Fruit fly (Drosophila melanogaster) whole organism, embryonic: Measurements from ENCODE around the gene CG14561.

Experiments
- Atf3 ChIP-seq: fragments of 200-800 bp; sonication (Bioruptor generic); optimal IDR thresholded peaks from 3 replicates; lab custom pipeline; 2016; ENCODE audit warnings: missing biosample characterization, missing genetic modification characterization
- Blimp-1 ChIP-seq: fragments of 200-800 bp; sonication (Bioruptor generic); optimal IDR thresholded peaks from 3 replicates; lab custom pipeline; 2018; ENCODE audit warnings: missing biosample characterization, missing genetic modification characterization, mild to moderate bottlenecking, moderate library complexity, missing genetic modification reagents
- CG10979 ChIP-seq: fragments of 200-800 bp; sonication (Bioruptor generic); optimal IDR thresholded peaks from 2 replicates; lab custom pipeline; 2018; ENCODE audit warnings: missing biosample characterization, mild to moderate bottlenecking, missing genetic modification characterization, moderate library complexity
- CG11723 ChIP-seq: fragments of 200-800 bp; sonication (Bioruptor generic); optimal IDR thresholded peaks from 2 replicates; lab custom pipeline; 2017; ENCODE audit warnings: missing biosample characterization, mild to moderate bottlenecking, missing genetic modification characterization
- CG13775 ChIP-seq: fragments of 200-800 bp; sonication (Bioruptor generic); optimal IDR thresholded peaks from 3 replicates; lab custom pipeline; 2017; ENCODE audit warnings: missing biosample characterization, mild to moderate bottlenecking, missing genetic modification characterization
- CG16863 ChIP-seq: fragments of 200-800 bp; sonication (Bioruptor generic); optimal IDR thresholded peaks from 3 replicates; lab custom pipeline; 2016; ENCODE audit warnings: missing biosample characterization, missing genetic modification characterization
- CG17568 ChIP-seq: fragments of 200-800 bp; sonication (Bioruptor generic); optimal IDR thresholded peaks from 2 replicates; lab custom pipeline; 2018; ENCODE audit warnings: missing biosample characterization, mild to moderate bottlenecking, missing genetic modification characterization, moderate library complexity
- CG18262 ChIP-seq: fragments of 200-800 bp; optimal IDR thresholded peaks from 3 replicates; lab custom pipeline; 2019; ENCODE audit warnings: missing biosample characterization, mild to moderate bottlenecking, missing genetic modification characterization, moderate library complexity
- CG2889 ChIP-seq: fragments of 200-800 bp; sonication (Bioruptor generic); IDR thresholded peaks from 3 replicates; pipeline ENCODE4 v1.3.6; 2022; ENCODE audit warnings: missing biosample characterization, missing genetic modification characterization
- CG3281 ChIP-seq: fragments of 200-800 bp; sonication (Bioruptor generic); optimal IDR thresholded peaks from 3 replicates; lab custom pipeline; 2017; ENCODE audit warnings: missing biosample characterization, mild to moderate bottlenecking, missing genetic modification characterization
- CG5180 ChIP-seq: fragments of 200-800 bp; sonication (Bioruptor generic); optimal IDR thresholded peaks from 3 replicates; lab custom pipeline; 2017; ENCODE audit warnings: missing biosample characterization, missing genetic modification characterization, mild to moderate bottlenecking, moderate library complexity, missing genetic modification reagents
- CG5245 ChIP-seq: fragments of 200-800 bp; sonication (Bioruptor generic); optimal IDR thresholded peaks from 3 replicates; lab custom pipeline; 2016; ENCODE audit warnings: missing biosample characterization, missing genetic modification characterization
- CG7357 ChIP-seq: fragments of 200-800 bp; sonication (Bioruptor generic); IDR thresholded peaks from 3 replicates; pipeline ENCODE4 v1.3.6; 2022; ENCODE audit warnings: missing biosample characterization, missing genetic modification characterization
- CG8089 ChIP-seq: fragments of 200-800 bp; sonication (Bioruptor generic); optimal IDR thresholded peaks from 3 replicates; lab custom pipeline; 2016; ENCODE audit warnings: missing biosample characterization, missing genetic modification characterization
- CG8281 ChIP-seq: fragments of 200-800 bp; sonication (Bioruptor generic); optimal IDR thresholded peaks from 2 replicates; lab custom pipeline; 2018; ENCODE audit warnings: missing biosample characterization, mild to moderate bottlenecking, missing genetic modification characterization, moderate library complexity
- CHES-1-like ChIP-seq: fragments of 200-800 bp; sonication (Bioruptor generic); optimal IDR thresholded peaks from 2 replicates; lab custom pipeline; 2016; ENCODE audit warnings: missing biosample characterization, missing genetic modification characterization
- Chrac-16 ChIP-seq: fragments of 200-800 bp; sonication (Bioruptor generic); optimal IDR thresholded peaks from 3 replicates; lab custom pipeline; 2016; ENCODE audit warnings: missing biosample characterization, missing genetic modification characterization
- CkIIα-i1 ChIP-seq: fragments of 200-800 bp; sonication (Bioruptor generic); IDR thresholded peaks from 2 replicates; pipeline ENCODE4 v1.3.6; 2022; ENCODE audit warnings: missing biosample characterization, missing genetic modification characterization
- D ChIP-seq, 2 experiments: fragments of 200-800 bp in 1 of 2; fragments of >200 bp in 1 of 2; sonication (Bioruptor generic) in 1 of 2; optimal IDR thresholded peaks; 2 replicates in 1 of 2; 3 replicates in 1 of 2; lab custom pipeline; 2017; ENCODE audit warnings: mild to moderate bottlenecking in 1 of 2, missing biosample characterization in 1 of 2, missing genetic modification characterization in 1 of 2, missing genetic modification reagents in 1 of 2
- Fer2 ChIP-seq: fragments of 200-800 bp; sonication (Bioruptor generic); optimal IDR thresholded peaks from 2 replicates; lab custom pipeline; 2018; ENCODE audit warnings: missing biosample characterization, mild to moderate bottlenecking, missing genetic modification characterization, moderate library complexity
- Gug ChIP-seq: fragments of 200-800 bp; sonication (Bioruptor generic); IDR thresholded peaks from 4 replicates; pipeline ENCODE4 v1.3.6; 2022; ENCODE audit warnings: missing biosample characterization, missing genetic modification characterization
- Mes4 ChIP-seq: fragments of 200-800 bp; sonication (Bioruptor generic); optimal IDR thresholded peaks from 2 replicates; lab custom pipeline; 2016; ENCODE audit warnings: missing biosample characterization, missing genetic modification characterization
- Opbp ChIP-seq: fragments of 200-800 bp; sonication (Bioruptor generic); IDR thresholded peaks from 3 replicates; pipeline ENCODE4 v1.3.6; 2022; ENCODE audit warnings: missing biosample characterization, missing genetic modification characterization; ENCODE audit not compliant: partially characterized antibody
- Sox102F ChIP-seq: fragments of 200-800 bp; sonication (Bioruptor generic); optimal IDR thresholded peaks from 2 replicates; lab custom pipeline; 2018; ENCODE audit warnings: missing biosample characterization, mild to moderate bottlenecking, missing genetic modification characterization, moderate library complexity
- Trl ChIP-seq, 3 experiments: fragments of >200 bp in 2 of 3; fragments of 200-800 bp in 1 of 3; sonication (Bioruptor generic) in 1 of 3; optimal IDR thresholded peaks; 2 replicates in 1 of 3; 3 replicates in 2 of 3; lab custom pipeline; 2016 to 2017; ENCODE audit warnings: missing biosample characterization in 1 of 3, missing genetic modification characterization in 1 of 3
- ash1 ChIP-seq: fragments of 200-800 bp; sonication (Bioruptor generic); optimal IDR thresholded peaks from 2 replicates; lab custom pipeline; 2018; ENCODE audit warnings: missing biosample characterization, mild to moderate bottlenecking, missing genetic modification characterization
- bab2 ChIP-seq: fragments of 200-800 bp; sonication (Bioruptor generic); optimal IDR thresholded peaks from 2 replicates; lab custom pipeline; 2016; ENCODE audit warnings: missing biosample characterization, missing genetic modification characterization
- cato ChIP-seq: fragments of 200-800 bp; sonication (Bioruptor generic); optimal IDR thresholded peaks from 2 replicates; lab custom pipeline; 2016; ENCODE audit warnings: missing biosample characterization, missing genetic modification characterization, borderline replicate concordance
- crp ChIP-seq, 2 experiments: fragments of 200-800 bp; sonication (Bioruptor generic); optimal IDR thresholded peaks; 2 replicates in 1 of 2; 3 replicates in 1 of 2; lab custom pipeline; 2017; ENCODE audit warnings: missing biosample characterization in 2 of 2, missing genetic modification characterization in 2 of 2, mild to moderate bottlenecking in 1 of 2, moderate library complexity in 1 of 2
- ems ChIP-seq: fragments of 200-800 bp; sonication (Bioruptor generic); optimal IDR thresholded peaks from 3 replicates; lab custom pipeline; 2016; ENCODE audit warnings: missing biosample characterization, missing genetic modification characterization
- esg ChIP-seq: fragments of 200-800 bp; sonication (Bioruptor generic); conservative IDR thresholded peaks from 2 replicates; pipeline ENCODE4 v1.3.6; 2022; ENCODE audit warnings: missing biosample characterization, missing genetic modification characterization
- gem ChIP-seq: fragments of 200-800 bp; sonication (Bioruptor generic); optimal IDR thresholded peaks from 2 replicates; lab custom pipeline; 2019; ENCODE audit warnings: missing biosample characterization, mild to moderate bottlenecking, missing genetic modification characterization, moderate library complexity
- gro ChIP-seq: fragments of 200-800 bp; sonication (Bioruptor generic); optimal IDR thresholded peaks from 2 replicates; lab custom pipeline; 2016; ENCODE audit warnings: missing biosample characterization, missing genetic modification characterization
- gsb-n ChIP-seq: fragments of 200-800 bp; sonication (Bioruptor generic); optimal IDR thresholded peaks from 3 replicates; lab custom pipeline; 2018; ENCODE audit warnings: missing biosample characterization, mild to moderate bottlenecking, missing genetic modification characterization
- her ChIP-seq: fragments of 200-800 bp; sonication (Bioruptor generic); optimal IDR thresholded peaks from 2 replicates; lab custom pipeline; 2016; ENCODE audit warnings: missing biosample characterization, missing genetic modification characterization
- ken ChIP-seq: fragments of 200-800 bp; sonication (Bioruptor generic); IDR thresholded peaks from 3 replicates; pipeline ENCODE4 v1.3.6; 2022; ENCODE audit warnings: missing biosample characterization, missing genetic modification characterization
- kni ChIP-seq: fragments of 200-800 bp; sonication (Bioruptor generic); optimal IDR thresholded peaks from 3 replicates; lab custom pipeline; 2017; ENCODE audit warnings: mild to moderate bottlenecking, missing biosample characterization, missing genetic modification reagents, missing genetic modification characterization
- lilli ChIP-seq: fragments of 200-800 bp; sonication (Bioruptor generic); optimal IDR thresholded peaks from 3 replicates; lab custom pipeline; 2016; ENCODE audit warnings: missing biosample characterization, missing genetic modification characterization
- nau ChIP-seq: fragments of 200-800 bp; sonication (Bioruptor generic); optimal IDR thresholded peaks from 3 replicates; lab custom pipeline; 2017; ENCODE audit warnings: missing biosample characterization, mild to moderate bottlenecking, missing genetic modification characterization, missing genetic modification reagents
- p53 ChIP-seq: fragments of 200-800 bp; sonication (Bioruptor generic); optimal IDR thresholded peaks from 2 replicates; lab custom pipeline; 2016; ENCODE audit warnings: missing biosample characterization, missing genetic modification characterization
- peb ChIP-seq: fragments of 200-800 bp; sonication (Bioruptor generic); IDR thresholded peaks from 2 replicates; pipeline ENCODE4 v1.3.6; 2022; ENCODE audit warnings: missing biosample characterization, missing genetic modification characterization
- scrt ChIP-seq: fragments of 200-800 bp; sonication (Bioruptor generic); optimal IDR thresholded peaks from 2 replicates; lab custom pipeline; 2018; ENCODE audit warnings: missing biosample characterization, mild to moderate bottlenecking, missing genetic modification characterization, moderate library complexity
- shn ChIP-seq: fragments of 200-800 bp; sonication (Bioruptor generic); optimal IDR thresholded peaks from 3 replicates; lab custom pipeline; 2016; ENCODE audit warnings: missing biosample characterization, missing genetic modification characterization
- sima ChIP-seq: fragments of 200-800 bp; sonication (Bioruptor generic); optimal IDR thresholded peaks from 2 replicates; lab custom pipeline; 2016; ENCODE audit warnings: missing biosample characterization, missing genetic modification characterization
- slbo ChIP-seq: fragments of 200-800 bp; sonication (Bioruptor generic); IDR thresholded peaks from 2 replicates; pipeline ENCODE4 v1.3.6; 2022; ENCODE audit warnings: missing biosample characterization, missing genetic modification characterization
- tgo ChIP-seq: fragments of 200-800 bp; sonication (Bioruptor generic); IDR thresholded peaks from 3 replicates; pipeline ENCODE4 v1.3.6; 2022; ENCODE audit warnings: missing biosample characterization, missing genetic modification characterization
- tna ChIP-seq: fragments of 200-800 bp; sonication (Bioruptor generic); IDR thresholded peaks from 2 replicates; pipeline ENCODE4 v1.3.6; 2022; ENCODE audit warnings: missing biosample characterization, missing genetic modification characterization; ENCODE audit not compliant: partially characterized antibody
- tup ChIP-seq: fragments of 200-800 bp; sonication (Bioruptor generic); optimal IDR thresholded peaks from 2 replicates; lab custom pipeline; 2016; ENCODE audit warnings: missing biosample characterization, mild to moderate bottlenecking, missing genetic modification characterization, moderate library complexity
- wek ChIP-seq: fragments of 200-800 bp; sonication (Bioruptor generic); optimal IDR thresholded peaks from 3 replicates; lab custom pipeline; 2018; ENCODE audit warnings: missing biosample characterization, mild to moderate bottlenecking, missing genetic modification characterization, moderate library complexity

Gene CG14561

DNA sequence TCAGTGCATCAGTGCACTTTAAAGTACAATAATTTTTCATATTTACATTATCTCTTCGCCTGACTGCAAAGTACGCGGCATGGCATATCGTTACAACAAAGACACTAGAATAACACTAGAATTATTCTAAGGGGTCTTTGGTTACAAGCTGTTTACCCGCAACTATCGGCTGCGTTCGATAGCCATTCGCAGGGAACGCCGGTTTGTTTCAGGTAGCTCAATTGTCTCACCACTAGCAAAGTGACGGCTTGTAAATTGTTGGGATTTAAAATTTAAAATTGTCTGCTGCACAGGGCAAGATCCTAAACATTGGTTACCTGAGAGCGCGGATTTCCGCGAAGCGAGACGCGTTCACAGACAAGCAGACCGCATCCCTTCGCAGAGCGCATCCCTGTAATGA lies at the start of gene CG14561:
Gene CG14561 (plus strand): TSS at position 214 of the 400 bp plus-strand sequence.
- TF ChIP-seq CG10979 (tag; lab: Kevin White, UChicago) (no peak), D (optimal IDR thresholded peaks at IDR 0.05; lab: Kevin White, UChicago) (no peak), D (GFP tag; optimal IDR thresholded peaks at IDR 0.05; lab: Kevin White, UChicago) (no peak), CG18262 (tag; lab: Kevin White, UChicago) (no peak), CG7357 (GFP tag; lab: Robert Waterston, UW) (no peak), gem (tag; lab: Kevin White, UChicago) (no peak), Fer2 (no peak), Gug (GFP tag; lab: Robert Waterston, UW) (peak; percentile 45; the same call in 2 of the 4 replicates), gro (GFP tag; lab: Kevin White, UChicago) (peak; percentile 28), Trl (optimal IDR thresholded peaks at IDR 0.05; lab: Kevin White, UChicago) (no peak), Trl (GFP tag; optimal IDR thresholded peaks at IDR 0.05; lab: Kevin White, UChicago) (no peak), bab2 (GFP tag; lab: Kevin White, UChicago) (peak; percentile 22), tna (GFP tag; lab: Robert Waterston, UW) (peak; percentile 89), CHES-1-like (GFP tag; lab: Kevin White, UChicago) (peak; percentile 4), CG11723 (no peak), lilli (GFP tag; lab: Kevin White, UChicago) (peak; percentile 63), Mes4 (GFP tag; lab: Kevin White, UChicago) (no peak), CG2889 (GFP tag; lab: Robert Waterston, UW) (no peak), Opbp (peak; percentile 96), CG5245 (GFP tag; lab: Kevin White, UChicago) (no peak), scrt (GFP tag; lab: Kevin White, UChicago) (no peak), CG13775 (no peak), peb (GFP tag; lab: Robert Waterston, UW) (no peak), CG8281 (tag; lab: Kevin White, UChicago) (no peak), esg (no peak), p53 (GFP tag; lab: Kevin White, UChicago) (peak; percentile 2), tgo (no peak), CG5180 (GFP tag; lab: Kevin White, UChicago) (no peak), Chrac-16 (peak; percentile 9), ash1 (no peak), CG8089 (GFP tag; lab: Kevin White, UChicago) (no peak), Blimp-1 (no peak), nau (GFP tag; lab: Kevin White, UChicago) (no peak), gsb-n (tag; lab: Kevin White, UChicago) (no peak), CG16863 (GFP tag; lab: Kevin White, UChicago) (no peak), her (GFP tag; lab: Kevin White, UChicago) (peak; percentile 40), Atf3 (GFP tag; lab: Kevin White, UChicago) (no peak), sima (GFP tag; lab: Kevin White, UChicago) (no peak), Sox102F (GFP tag; lab: Kevin White, UChicago) (no peak), shn (GFP tag; lab: Kevin White, UChicago) (peak; percentile 29), cato (no peak), wek (GFP tag; lab: Kevin White, UChicago) (no peak), slbo (GFP tag; lab: Robert Waterston, UW) (peak; percentile 47; the same call in 1 of the 2 replicates), crp (GFP tag; optimal IDR thresholded peaks at IDR 0.05; lab: Kevin White, UChicago) (peak in 1 of 2 experiments; percentile 27), CkIIα-i1 (GFP tag; lab: Robert Waterston, UW) (no peak), CG17568 (GFP tag; lab: Kevin White, UChicago) (no peak), ems (GFP tag; lab: Kevin White, UChicago) (no peak), kni (GFP tag; lab: Kevin White, UChicago) (no peak), ken (GFP tag; lab: Robert Waterston, UW) (no peak; the same call in 2 of the 3 replicates), CG3281 (no peak), tup (GFP tag; lab: Kevin White, UChicago) (no peak)
